Worm (Caenorhabditis elegans) whole organism, L1 larva: ENCODE measurements around the gene acbp-6.
A peak's percentile ranks its signal among the peaks of the same experiment; 100 is the strongest.

ENCODE experiments used
- C16A3.4 ChIP-seq: fragments of 150-350 bp; optimal IDR thresholded peaks from 2 replicates; lab custom pipeline; 2014; ENCODE audit warnings: missing biosample characterization, missing genetic modification characterization
- C34B4.2 ChIP-seq: sonication (generic microtip); optimal IDR thresholded peaks from 2 replicates; lab custom pipeline; 2017; ENCODE audit warnings: mild to moderate bottlenecking, missing genetic modification characterization, missing compliant biosample characterization
- alr-1 ChIP-seq: fragments of 200-800 bp; sonication (Bioruptor generic); optimal IDR thresholded peaks from 2 replicates; lab custom pipeline; 2018; ENCODE audit warnings: borderline replicate concordance, mild to moderate bottlenecking, missing genetic modification characterization, missing compliant biosample characterization
- ceh-63 ChIP-seq: fragments of 200-800 bp; sonication (Bioruptor generic); optimal IDR thresholded peaks from 2 replicates; lab custom pipeline; 2018; ENCODE audit warnings: mild to moderate bottlenecking, missing genetic modification characterization, missing compliant biosample characterization
- ceh-8 ChIP-seq: fragments of 200-800 bp; sonication (Bioruptor generic); optimal IDR thresholded peaks from 2 replicates; lab custom pipeline; 2018; ENCODE audit warnings: mild to moderate bottlenecking, missing genetic modification characterization, moderate library complexity, missing compliant biosample characterization
- ceh-82 ChIP-seq, 3 experiments: fragments of 150-350 bp in 1 of 3; sonication (generic microtip) in 2 of 3; optimal IDR thresholded peaks; 2 replicates each; lab custom pipeline; 2014 to 2017; ENCODE audit warnings: missing biosample characterization in 3 of 3, missing genetic modification characterization in 3 of 3
- dpl-1 ChIP-seq, 3 experiments: fragments of 150-350 bp in 2 of 3; sonication (generic microtip) in 1 of 3; optimal IDR thresholded peaks; 2 replicates each; lab custom pipeline; 2014 to 2017; ENCODE audit warnings: missing biosample characterization in 3 of 3, missing genetic modification characterization in 3 of 3, missing genetic modification reagents in 3 of 3
- efl-1 ChIP-seq, 4 experiments: fragments of 150-350 bp; optimal IDR thresholded peaks in 3 of 4; peaks in 1 of 4; 1 replicate in 1 of 4; 2 replicates in 3 of 4; lab custom pipeline; 2014; ENCODE audit warnings: missing biosample characterization in 2 of 4, missing genetic modification characterization in 2 of 4, missing genetic modification reagents in 2 of 4
- egl-13 ChIP-seq: sonication (generic microtip); optimal IDR thresholded peaks from 2 replicates; lab custom pipeline; 2016; ENCODE audit warnings: missing genotype, missing genetic modification reagents, missing genetic modification characterization, missing compliant biosample characterization
- elt-2 ChIP-seq: sonication (generic microtip); optimal IDR thresholded peaks from 2 replicates; lab custom pipeline; 2016; ENCODE audit warnings: missing genetic modification characterization, mild to moderate bottlenecking, inconsistent platforms, missing compliant biosample characterization, missing genetic modification reagents
- elt-3 ChIP-seq, 6 experiments: fragments of 150-350 bp in 1 of 6; sonication (generic microtip); optimal IDR thresholded peaks; 2 replicates each; lab custom pipeline; 2017 to 2018; ENCODE audit warnings: missing biosample characterization in 6 of 6, missing genetic modification characterization in 6 of 6, inconsistent platforms in 1 of 6
- fkh-8 ChIP-seq: sonication (generic microtip); optimal IDR thresholded peaks from 2 replicates; lab custom pipeline; 2016; ENCODE audit warnings: mild to moderate bottlenecking, missing genetic modification characterization, missing compliant biosample characterization
- fos-1 ChIP-seq: fragments of 150-350 bp; optimal IDR thresholded peaks from 2 replicates; lab custom pipeline; 2014; ENCODE audit warnings: missing biosample characterization, missing genetic modification characterization
- grh-1 ChIP-seq: fragments of 200-800 bp; sonication (Bioruptor generic); IDR thresholded peaks from 2 replicates; pipeline ENCODE4 v1.3.6; 2022; ENCODE audit warnings: missing genetic modification reagents, missing genetic modification characterization, missing compliant biosample characterization
- irx-1 ChIP-seq: sonication (generic microtip); optimal IDR thresholded peaks from 2 replicates; lab custom pipeline; 2016; ENCODE audit warnings: missing genetic modification characterization, missing compliant biosample characterization
- jun-1 ChIP-seq: fragments of 150-350 bp; optimal IDR thresholded peaks from 2 replicates; lab custom pipeline; 2014; ENCODE audit warnings: missing biosample characterization, missing genetic modification reagents, missing genetic modification characterization
- lin-13 ChIP-seq: fragments of 150-350 bp; optimal IDR thresholded peaks from 2 replicates; lab custom pipeline; 2014; ENCODE audit warnings: missing biosample characterization, missing genetic modification reagents, missing genetic modification characterization
- lin-14 ChIP-seq: fragments of 200-800 bp; sonication (Bioruptor generic); optimal IDR thresholded peaks from 2 replicates; lab custom pipeline; 2018; ENCODE audit warnings: mild to moderate bottlenecking, missing genetic modification characterization, moderate library complexity, missing compliant biosample characterization
- lin-15B ChIP-seq: fragments of 150-350 bp; sonication (generic microtip); optimal IDR thresholded peaks from 3 replicates; lab custom pipeline; 2014; ENCODE audit warnings: missing biosample characterization, missing genetic modification characterization
- lin-35 ChIP-seq, 2 experiments: fragments of 150-350 bp; optimal IDR thresholded peaks; 2 replicates each; lab custom pipeline; 2014; ENCODE audit warnings: missing biosample characterization in 2 of 2, missing genetic modification characterization in 2 of 2, missing genetic modification reagents in 2 of 2
- lsy-2 ChIP-seq, 2 experiments: fragments of 150-350 bp; optimal IDR thresholded peaks; 2 replicates each; lab custom pipeline; 2014; ENCODE audit warnings: missing biosample characterization in 2 of 2, missing genetic modification characterization in 2 of 2
- mdl-1 ChIP-seq, 2 experiments: fragments of 150-350 bp; optimal IDR thresholded peaks; 2 replicates each; lab custom pipeline; 2014 to 2017; ENCODE audit warnings: missing biosample characterization in 2 of 2, missing genetic modification characterization in 2 of 2, inconsistent platforms in 1 of 2
- nhr-11 ChIP-seq: fragments of 150-350 bp; optimal IDR thresholded peaks from 2 replicates; lab custom pipeline; 2014; ENCODE audit warnings: missing biosample characterization, missing genetic modification characterization
- nhr-12 ChIP-seq: sonication (generic microtip); optimal IDR thresholded peaks from 2 replicates; lab custom pipeline; 2017; ENCODE audit warnings: missing biosample characterization, missing genetic modification characterization
- nhr-19 ChIP-seq: fragments of 200-800 bp; sonication (Bioruptor generic); conservative IDR thresholded peaks from 2 replicates; pipeline ENCODE4 v1.3.6; 2022; ENCODE audit warnings: missing genetic modification characterization, missing compliant biosample characterization
- nhr-20 ChIP-seq: sonication (generic microtip); optimal IDR thresholded peaks from 2 replicates; lab custom pipeline; 2016; ENCODE audit warnings: mild to moderate bottlenecking, missing genetic modification characterization, missing compliant biosample characterization
- nhr-47 ChIP-seq: sonication (generic microtip); optimal IDR thresholded peaks from 2 replicates; lab custom pipeline; 2016; ENCODE audit warnings: mild to moderate bottlenecking, missing genetic modification characterization, moderate library complexity, missing compliant biosample characterization
- nhr-71 ChIP-seq: sonication (generic microtip); optimal IDR thresholded peaks from 2 replicates; lab custom pipeline; 2016; ENCODE audit warnings: mild to moderate bottlenecking, missing genetic modification characterization, moderate library complexity, missing compliant biosample characterization
- nhr-76 ChIP-seq: sonication (generic microtip); optimal IDR thresholded peaks from 2 replicates; lab custom pipeline; 2017; ENCODE audit warnings: missing biosample characterization, missing genetic modification characterization
- nhr-84 ChIP-seq: sonication (generic microtip); optimal IDR thresholded peaks from 2 replicates; lab custom pipeline; 2017; ENCODE audit warnings: missing biosample characterization, missing genetic modification characterization
- nhr-90 ChIP-seq: sonication (generic microtip); optimal IDR thresholded peaks from 2 replicates; lab custom pipeline; 2016; ENCODE audit warnings: mild to moderate bottlenecking, missing genetic modification characterization, missing compliant biosample characterization; ENCODE audit not compliant: poor library complexity
- pax-3 ChIP-seq: fragments of 200-800 bp; sonication (Bioruptor generic); optimal IDR thresholded peaks from 2 replicates; lab custom pipeline; 2018; ENCODE audit warnings: mild to moderate bottlenecking, missing genetic modification characterization, moderate library complexity, missing compliant biosample characterization
- rnt-1 ChIP-seq: sonication (generic microtip); optimal IDR thresholded peaks from 2 replicates; lab custom pipeline; 2016; ENCODE audit warnings: mild to moderate bottlenecking, missing genetic modification characterization, moderate library complexity, missing compliant biosample characterization
- skn-1 ChIP-seq: fragments of 150-350 bp; optimal IDR thresholded peaks from 2 replicates; lab custom pipeline; 2014; ENCODE audit warnings: missing biosample characterization, missing genetic modification characterization
- snpc-4 ChIP-seq: fragments of 150-350 bp; optimal IDR thresholded peaks from 2 replicates; lab custom pipeline; 2014; ENCODE audit warnings: missing biosample characterization, missing genetic modification characterization
- snu-23 ChIP-seq: sonication (generic microtip); optimal IDR thresholded peaks from 2 replicates; lab custom pipeline; 2016; ENCODE audit warnings: missing genetic modification characterization, missing compliant biosample characterization
- sox-4 ChIP-seq: sonication (generic microtip); optimal IDR thresholded peaks from 2 replicates; lab custom pipeline; 2016; ENCODE audit warnings: missing genetic modification characterization, missing compliant biosample characterization
- sptf-1 ChIP-seq: fragments of 150-350 bp; optimal IDR thresholded peaks from 2 replicates; lab custom pipeline; 2014; ENCODE audit warnings: missing biosample characterization, missing genetic modification characterization
- sup-37 ChIP-seq: fragments of 200-800 bp; sonication (Bioruptor generic); optimal IDR thresholded peaks from 2 replicates; lab custom pipeline; 2018; ENCODE audit warnings: mild to moderate bottlenecking, missing genetic modification characterization, missing compliant biosample characterization
- tbx-2 ChIP-seq: sonication (generic microtip); optimal IDR thresholded peaks from 2 replicates; lab custom pipeline; 2016; ENCODE audit warnings: missing genetic modification characterization, missing compliant biosample characterization
- unc-130 ChIP-seq: fragments of 150-350 bp; optimal IDR thresholded peaks from 2 replicates; lab custom pipeline; 2017; ENCODE audit warnings: missing biosample characterization, missing genetic modification characterization, inconsistent platforms
- unc-86 ChIP-seq: sonication (generic microtip); optimal IDR thresholded peaks from 2 replicates; lab custom pipeline; 2016; ENCODE audit warnings: missing genetic modification characterization, missing compliant biosample characterization
- unc-98 ChIP-seq: fragments of 200-800 bp; sonication (Bioruptor generic); IDR thresholded peaks from 2 replicates; pipeline ENCODE4 v1.3.6; 2022; ENCODE audit warnings: missing genetic modification characterization, missing compliant biosample characterization
- xbp-1 ChIP-seq: sonication (generic microtip); optimal IDR thresholded peaks from 2 replicates; lab custom pipeline; 2016; ENCODE audit warnings: missing genetic modification characterization, missing compliant biosample characterization
- zip-4 ChIP-seq: fragments of 200-800 bp; sonication (Bioruptor generic); optimal IDR thresholded peaks from 2 replicates; lab custom pipeline; 2018; ENCODE audit warnings: mild to moderate bottlenecking, missing genetic modification characterization, moderate library complexity, missing compliant biosample characterization
- ztf-11 ChIP-seq, 2 experiments: sonication (generic microtip); optimal IDR thresholded peaks; 2 replicates each; lab custom pipeline; 2016 to 2017; ENCODE audit warnings: missing genetic modification characterization in 2 of 2, missing biosample characterization in 1 of 2, missing compliant biosample characterization in 1 of 2

The acbp-6 gene

ce11 chrII:11973632-11974031 lies at the start of gene acbp-6:
Gene acbp-6 (minus strand): TSS chrII:11973732.
- no peak for TF ChIP-seq sox-4 (tag; lab: Kevin White, UChicago)
- TF ChIP-seq lin-13 (GFP tag; lab: Kevin White, UChicago), result peak; percentile 19

ce11 chrII:12008772-12009171 lies 35.2 kb upstream of the acbp-6 start, which contains the start of gene glb-29:
Gene glb-29 (plus strand): TSS chrII:12009072.
- no peak for TF ChIP-seq nhr-12 (tag; lab: Kevin White, UChicago)
- TF ChIP-seq fos-1 (tag; lab: Kevin White, UChicago), result no peak
- TF ChIP-seq nhr-84 (tag; lab: Kevin White, UChicago), result no peak
- no peak for TF ChIP-seq jun-1
- no peak for TF ChIP-seq mdl-1 (tag; optimal IDR thresholded peaks at IDR 0.05; lab: Kevin White, UChicago)
- no peak for TF ChIP-seq nhr-19 (GFP tag; lab: Robert Waterston, UW)
- TF ChIP-seq lin-14, result no peak
- TF ChIP-seq nhr-76 (tag; lab: Kevin White, UChicago), result no peak
- TF ChIP-seq irx-1 (tag; lab: Kevin White, UChicago), result no peak
- no peak for TF ChIP-seq nhr-11 (tag; lab: Kevin White, UChicago)
- no peak for TF ChIP-seq nhr-90 (tag; lab: Kevin White, UChicago)
- no peak for TF ChIP-seq efl-1 (optimal IDR thresholded peaks at IDR 0.05; lab: Kevin White, UChicago)
- TF ChIP-seq efl-1 (GFP tag; optimal IDR thresholded peaks at IDR 0.05 in 1 of 2; lab: Kevin White, UChicago), result no peak
- TF ChIP-seq elt-2 (tag; lab: Kevin White, UChicago), result no peak
- TF ChIP-seq sox-4 (tag; lab: Kevin White, UChicago), result no peak
- no peak for TF ChIP-seq rnt-1 (tag; lab: Kevin White, UChicago)
- no peak for TF ChIP-seq nhr-71
- TF ChIP-seq, all 84 proteins: peak for 0

ce11 chrII:12006575-12007098 lies 33.1 kb upstream of the acbp-6 start, which contains the start of gene mcm-2:
Gene mcm-2 (minus strand): TSS chrII:12006625.
- peak; percentile 38; the same call in 1 of the 2 replicates for TF ChIP-seq grh-1 (GFP tag; lab: Robert Waterston, UW)
- TF ChIP-seq unc-130, result peak; percentile 3
- peak; percentile 75 for TF ChIP-seq unc-86 (tag; lab: Kevin White, UChicago)
- TF ChIP-seq rnt-1 (tag; lab: Kevin White, UChicago), result peak; percentile 65
- TF ChIP-seq C16A3.4, result peak; percentile 56
- TF ChIP-seq ceh-82 (tag; optimal IDR thresholded peaks at IDR 0.05; lab: Kevin White, UChicago), result peak in 2 of 3 experiments; percentile 23 to 68
- TF ChIP-seq snu-23, result peak; percentile 68
- no peak for TF ChIP-seq C34B4.2 (tag; lab: Kevin White, UChicago)
- TF ChIP-seq xbp-1 (tag; lab: Kevin White, UChicago), result peak; percentile 70
- TF ChIP-seq lin-13 (GFP tag; lab: Kevin White, UChicago), result peak; percentile 67
- TF ChIP-seq dpl-1 (GFP tag; optimal IDR thresholded peaks at IDR 0.05; lab: Kevin White, UChicago), result peak; percentile 87 to 91 (median 89)
- TF ChIP-seq lin-35 (GFP tag; optimal IDR thresholded peaks at IDR 0.05; lab: Kevin White, UChicago), result peak; percentile 81 to 94
- no peak for TF ChIP-seq ceh-8 (GFP tag; lab: Kevin White, UChicago)
- peak; percentile 76 for TF ChIP-seq nhr-47
- peak; percentile 73 for TF ChIP-seq lin-15B
- no peak for TF ChIP-seq sptf-1 (tag; lab: Kevin White, UChicago)
- no peak for TF ChIP-seq zip-4 (GFP tag; lab: Kevin White, UChicago)
- peak; percentile 19 for TF ChIP-seq snpc-4 (tag; lab: Kevin White, UChicago)
- no peak for TF ChIP-seq elt-3 (tag; optimal IDR thresholded peaks at IDR 0.05; lab: Kevin White, UChicago)
- peak; percentile 90 to 94 for TF ChIP-seq efl-1 (optimal IDR thresholded peaks at IDR 0.05; lab: Kevin White, UChicago)
- peak; percentile 89 to 99 for TF ChIP-seq efl-1 (GFP tag; optimal IDR thresholded peaks at IDR 0.05 in 1 of 2; lab: Kevin White, UChicago)
- peak; percentile 74 for TF ChIP-seq fkh-8 (tag; lab: Kevin White, UChicago)
- no peak for TF ChIP-seq nhr-12 (tag; lab: Kevin White, UChicago)
- peak; percentile 60 for TF ChIP-seq tbx-2 (tag; lab: Kevin White, UChicago)
- peak in 1 of 2 experiments; percentile 8 for TF ChIP-seq ztf-11 (tag; optimal IDR thresholded peaks at IDR 0.05; lab: Kevin White, UChicago)
- TF ChIP-seq skn-1 (tag; lab: Kevin White, UChicago), result peak; percentile 59
- TF ChIP-seq unc-98 (GFP tag; lab: Robert Waterston, UW), result no peak
- TF ChIP-seq lsy-2 (tag; optimal IDR thresholded peaks at IDR 0.05; lab: Kevin White, UChicago), result peak; percentile 60 to 81
- TF ChIP-seq alr-1, result no peak
- TF ChIP-seq pax-3, result no peak
- TF ChIP-seq egl-13 (tag; lab: Kevin White, UChicago), result peak; percentile 10
- peak; percentile 60 for TF ChIP-seq nhr-20
- TF ChIP-seq sup-37 (GFP tag; lab: Kevin White, UChicago), result no peak
- TF ChIP-seq irx-1 (tag; lab: Kevin White, UChicago), result peak; percentile 3
- TF ChIP-seq ceh-63 (GFP tag; lab: Kevin White, UChicago), result no peak
